Fruit fly (Drosophila melanogaster): ENCODE results near the gene CG2924.

CG2924 gene

DNA sequence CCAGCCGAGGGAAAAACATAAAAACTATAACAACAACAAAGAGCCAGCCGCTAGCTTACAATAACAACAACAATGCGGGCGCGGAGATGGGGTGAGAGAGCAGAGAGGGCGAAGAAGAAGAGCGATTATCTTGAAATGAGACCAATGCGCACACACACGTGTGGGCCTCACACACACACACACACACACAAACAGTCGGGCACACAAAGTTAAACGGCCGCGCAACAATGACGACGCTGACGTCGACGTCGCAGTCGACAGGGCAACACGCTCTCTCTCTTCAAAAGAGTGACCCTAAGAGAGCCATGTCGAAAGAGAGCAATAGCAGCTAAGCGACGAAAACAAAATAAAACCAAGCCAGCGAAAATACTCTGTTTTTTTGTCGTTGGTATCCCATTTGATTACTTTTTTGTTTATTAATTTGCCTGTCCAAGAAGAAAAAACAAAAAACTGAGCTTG is 35.3 kb upstream of the CG2924 start (continued):
- TF ChIP-seq CG6654 (GFP tag; optimal IDR thresholded peaks at IDR 0.05) (no peak), odd (GFP tag; optimal IDR thresholded peaks at IDR 0.05) (no peak), CG17829 (tag; optimal IDR thresholded peaks at IDR 0.05) (no peak), CG7556 (GFP tag; optimal IDR thresholded peaks at IDR 0.05) (no peak), schlank (tag; optimal IDR thresholded peaks at IDR 0.05) (no peak), Hmx (GFP tag; optimal IDR thresholded peaks at IDR 0.05) (no peak), CG2116 (GFP tag; optimal IDR thresholded peaks at IDR 0.05) (no peak), disco-r (GFP tag; optimal IDR thresholded peaks at IDR 0.05) (no peak), Lhr (GFP tag; optimal IDR thresholded peaks at IDR 0.05) (no peak), tin (GFP tag; optimal IDR thresholded peaks at IDR 0.05) (no peak), Dek (tag; optimal IDR thresholded peaks at IDR 0.05) (no peak), ewg (GFP tag; optimal IDR thresholded peaks at IDR 0.05) (no peak), sc (optimal IDR thresholded peaks at IDR 0.05) (no peak), sc (GFP tag; optimal IDR thresholded peaks at IDR 0.05) (no peak), CG17802 (tag; optimal IDR thresholded peaks at IDR 0.05) (no peak), Myb (GFP tag; optimal IDR thresholded peaks at IDR 0.05) (no peak), Nf-YB (GFP tag; optimal IDR thresholded peaks at IDR 0.05) (no peak), Chrac-16 (GFP tag; optimal IDR thresholded peaks at IDR 0.05) (no peak), CG7357 (GFP tag; IDR thresholded peaks at IDR 0.05) (no peak), oc (tag; optimal IDR thresholded peaks at IDR 0.05) (peak; percentile 74), jigr1 (GFP tag; IDR thresholded peaks at IDR 0.05) (no peak), CG2712 (tag; optimal IDR thresholded peaks at IDR 0.05) (no peak), Fer3 (tag; optimal IDR thresholded peaks at IDR 0.05) (no peak), CG17328 (GFP tag; IDR thresholded peaks at IDR 0.05) (no peak), GATAe (GFP tag; conservative IDR thresholded peaks at IDR 0.05) (no peak), CG31224 (GFP tag; IDR thresholded peaks at IDR 0.05) (no peak), lmd (GFP tag; IDR thresholded peaks at IDR 0.05) (no peak), unc-4 (GFP tag; IDR thresholded peaks at IDR 0.05; ENCODE audit: partially characterized antibody) (peak; percentile 27; the same call in 1 of the 2 replicates), so (GFP tag; IDR thresholded peaks at IDR 0.05) (no peak), Sry-β (GFP tag; optimal IDR thresholded peaks at IDR 0.05) (no peak), cato (GFP tag; optimal IDR thresholded peaks at IDR 0.05; ENCODE audit: borderline replicate concordance) (no peak), CG15011 (GFP tag; optimal IDR thresholded peaks at IDR 0.05) (no peak), CG4424 (GFP tag; optimal IDR thresholded peaks at IDR 0.05) (no peak), NC2α (GFP tag; optimal IDR thresholded peaks at IDR 0.05) (no peak), cas (GFP tag; IDR thresholded peaks at IDR 0.05) (no peak), CG10274 (GFP tag; optimal IDR thresholded peaks at IDR 0.05) (no peak), CG12299 (tag; optimal IDR thresholded peaks at IDR 0.05) (no peak), vfl (GFP tag; optimal IDR thresholded peaks at IDR 0.05) (no peak), otp (GFP tag; IDR thresholded peaks at IDR 0.05) (no peak), sug (tag; optimal IDR thresholded peaks at IDR 0.05) (peak; percentile 71), Gsc (GFP tag; IDR thresholded peaks at IDR 0.05) (no peak), Ada2b (GFP tag; IDR thresholded peaks at IDR 0.05) (no peak), CG11504 (tag; optimal IDR thresholded peaks at IDR 0.05) (no peak), NK7.1 (GFP tag; optimal IDR thresholded peaks at IDR 0.05) (no peak), CG11696 (GFP tag; IDR thresholded peaks at IDR 0.05) (no peak), Pdp1 (GFP tag; optimal IDR thresholded peaks at IDR 0.05) (no peak), pho (GFP tag; optimal IDR thresholded peaks at IDR 0.05) (no peak), Rfx (GFP tag; IDR thresholded peaks at IDR 0.05) (no peak), grn (GFP tag; optimal IDR thresholded peaks at IDR 0.05) (peak; percentile 59), CG8924 (tag; optimal IDR thresholded peaks at IDR 0.05) (no peak), z (GFP tag; IDR thresholded peaks at IDR 0.05) (peak; percentile 79), nau (GFP tag; optimal IDR thresholded peaks at IDR 0.05) (no peak)

Data from whole organism, embryonic.